Worm (Caenorhabditis elegans) whole organism, L2 larva: ENCODE data around the gene zmp-2.

Experiments
- ZK546.5 ChIP-seq: sonication (generic microtip); optimal IDR thresholded peaks from 2 replicates; lab custom pipeline; 2017; ENCODE audit warnings: missing biosample characterization, missing genetic modification characterization
- ama-1 ChIP-seq: fragments of 150-350 bp; optimal IDR thresholded peaks from 2 replicates; lab custom pipeline; 2018; ENCODE audit warnings: inconsistent platforms
- egl-27 ChIP-seq: sonication (generic microtip); optimal IDR thresholded peaks from 3 replicates; lab custom pipeline; 2017; ENCODE audit warnings: missing biosample characterization, missing genetic modification reagents, missing genetic modification characterization
- lin-39 ChIP-seq: fragments of 150-350 bp; optimal IDR thresholded peaks from 2 replicates; lab custom pipeline; 2014; ENCODE audit warnings: missing biosample characterization, missing genetic modification reagents, missing genetic modification characterization
- nhr-12 ChIP-seq: fragments of 150-350 bp; optimal IDR thresholded peaks from 2 replicates; lab custom pipeline; 2014; ENCODE audit warnings: missing biosample characterization, missing genetic modification characterization
- nhr-237 ChIP-seq: fragments of 150-350 bp; optimal IDR thresholded peaks from 2 replicates; lab custom pipeline; 2014; ENCODE audit warnings: missing biosample characterization, missing genetic modification characterization
- sma-9 ChIP-seq, 2 experiments: fragments of 150-350 bp in 1 of 2; sonication (generic microtip) in 1 of 2; optimal IDR thresholded peaks; 2 replicates each; lab custom pipeline; 2014 to 2016; ENCODE audit warnings: missing genetic modification characterization in 2 of 2, mild to moderate bottlenecking in 1 of 2, missing biosample characterization in 1 of 2, missing compliant biosample characterization in 1 of 2, missing genetic modification reagents in 1 of 2, moderate library complexity in 1 of 2
- snpc-4 ChIP-seq: fragments of 150-350 bp; optimal IDR thresholded peaks from 2 replicates; lab custom pipeline; 2014; ENCODE audit warnings: missing biosample characterization, missing genetic modification characterization
- unc-62 ChIP-seq: fragments of 150-350 bp; optimal IDR thresholded peaks from 2 replicates; lab custom pipeline; 2014; ENCODE audit warnings: missing biosample characterization, missing genetic modification reagents, missing genetic modification characterization
- ztf-11 ChIP-seq: sonication (generic microtip); optimal IDR thresholded peaks from 2 replicates; lab custom pipeline; 2017; ENCODE audit warnings: missing biosample characterization, missing genetic modification characterization

DNA sequence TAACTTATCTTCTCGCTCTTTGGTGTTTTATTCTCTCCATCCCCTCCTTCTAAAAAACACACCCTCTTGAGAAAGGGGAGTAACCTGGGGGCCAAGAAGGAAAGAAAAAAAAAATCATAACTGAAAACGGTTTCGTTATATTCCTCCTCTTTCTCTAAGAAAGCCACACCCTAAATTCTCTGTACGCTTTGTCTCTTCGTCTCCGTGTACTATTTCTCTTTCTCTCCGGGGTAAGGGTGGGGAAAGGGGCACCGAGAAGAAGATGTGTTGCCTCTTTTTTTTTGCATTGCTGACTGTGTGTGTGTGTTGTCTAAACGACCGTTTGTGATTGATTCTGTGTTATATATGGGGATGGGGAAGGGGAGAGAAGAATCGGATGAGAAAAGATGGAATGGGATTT lies 20.0 kb downstream of the zmp-2 start:
- no peak for TF ChIP-seq sma-9 (GFP tag; optimal IDR thresholded peaks at IDR 0.05; lab: Kevin White, UChicago)
- TF ChIP-seq sma-9 (tag; optimal IDR thresholded peaks at IDR 0.05; lab: Kevin White, UChicago): no peak
- TF ChIP-seq unc-62: no peak
- TF ChIP-seq egl-27: no peak
- no peak for TF ChIP-seq lin-39 (tag; lab: Kevin White, UChicago)
- TF ChIP-seq ZK546.5 (tag; lab: Kevin White, UChicago): no peak
- no peak for TF ChIP-seq ama-1
- no peak for TF ChIP-seq nhr-12 (tag; lab: Kevin White, UChicago)
- no peak for TF ChIP-seq ztf-11 (tag; lab: Kevin White, UChicago)
- no peak for TF ChIP-seq snpc-4
- no peak for TF ChIP-seq nhr-237
